Worm (Caenorhabditis elegans) whole organism, L1 larva: ENCODE measurements around the gene srx-43.

Source experiments
- C04F5.9 ChIP-seq: sonication (generic microtip); optimal IDR thresholded peaks from 2 replicates; lab custom pipeline; 2016; ENCODE audit warnings: missing genetic modification characterization, missing compliant biosample characterization
- C16A3.4 ChIP-seq: fragments of 150-350 bp; optimal IDR thresholded peaks from 2 replicates; lab custom pipeline; 2014; ENCODE audit warnings: missing biosample characterization, missing genetic modification characterization
- C34B4.2 ChIP-seq: sonication (generic microtip); optimal IDR thresholded peaks from 2 replicates; lab custom pipeline; 2017; ENCODE audit warnings: mild to moderate bottlenecking, missing genetic modification characterization, missing compliant biosample characterization
- aha-1 ChIP-seq: fragments of 150-350 bp; optimal IDR thresholded peaks from 2 replicates; lab custom pipeline; 2014; ENCODE audit warnings: missing biosample characterization, missing genetic modification characterization
- alr-1 ChIP-seq: fragments of 200-800 bp; sonication (Bioruptor generic); optimal IDR thresholded peaks from 2 replicates; lab custom pipeline; 2018; ENCODE audit warnings: borderline replicate concordance, mild to moderate bottlenecking, missing genetic modification characterization, missing compliant biosample characterization
- blmp-1 ChIP-seq: fragments of 150-350 bp; optimal IDR thresholded peaks from 2 replicates; lab custom pipeline; 2014; ENCODE audit warnings: missing biosample characterization, missing genetic modification characterization
- ceh-82 ChIP-seq, 3 experiments: fragments of 150-350 bp in 1 of 3; sonication (generic microtip) in 2 of 3; optimal IDR thresholded peaks; 2 replicates each; lab custom pipeline; 2014 to 2017; ENCODE audit warnings: missing biosample characterization in 3 of 3, missing genetic modification characterization in 3 of 3
- ceh-88 ChIP-seq: fragments of 200-800 bp; sonication (Bioruptor generic); IDR thresholded peaks from 2 replicates; pipeline ENCODE4 v1.3.6; 2022; ENCODE audit warnings: missing genetic modification characterization, missing compliant biosample characterization
- dpl-1 ChIP-seq, 3 experiments: fragments of 150-350 bp in 2 of 3; sonication (generic microtip) in 1 of 3; optimal IDR thresholded peaks; 2 replicates each; lab custom pipeline; 2014 to 2017; ENCODE audit warnings: missing biosample characterization in 3 of 3, missing genetic modification characterization in 3 of 3, missing genetic modification reagents in 3 of 3
- efl-1 ChIP-seq, 4 experiments: fragments of 150-350 bp; optimal IDR thresholded peaks in 3 of 4; peaks in 1 of 4; 1 replicate in 1 of 4; 2 replicates in 3 of 4; lab custom pipeline; 2014; ENCODE audit warnings: missing biosample characterization in 2 of 4, missing genetic modification characterization in 2 of 4, missing genetic modification reagents in 2 of 4
- efl-3 ChIP-seq: fragments of 200-800 bp; sonication (Bioruptor generic); optimal IDR thresholded peaks from 2 replicates; lab custom pipeline; 2018; ENCODE audit warnings: mild to moderate bottlenecking, missing genetic modification characterization, missing compliant biosample characterization
- egl-13 ChIP-seq: sonication (generic microtip); optimal IDR thresholded peaks from 2 replicates; lab custom pipeline; 2016; ENCODE audit warnings: missing genotype, missing genetic modification reagents, missing genetic modification characterization, missing compliant biosample characterization
- egl-27 ChIP-seq, 2 experiments: fragments of 150-350 bp in 1 of 2; sonication (generic microtip); optimal IDR thresholded peaks; 3 replicates each; lab custom pipeline; 2017 to 2018; ENCODE audit warnings: missing biosample characterization in 2 of 2, missing genetic modification characterization in 2 of 2, missing genetic modification reagents in 2 of 2
- elt-2 ChIP-seq: sonication (generic microtip); optimal IDR thresholded peaks from 2 replicates; lab custom pipeline; 2016; ENCODE audit warnings: missing genetic modification characterization, mild to moderate bottlenecking, inconsistent platforms, missing compliant biosample characterization, missing genetic modification reagents
- elt-3 ChIP-seq, 6 experiments: fragments of 150-350 bp in 1 of 6; sonication (generic microtip); optimal IDR thresholded peaks; 2 replicates each; lab custom pipeline; 2017 to 2018; ENCODE audit warnings: missing biosample characterization in 6 of 6, missing genetic modification characterization in 6 of 6, inconsistent platforms in 1 of 6
- ets-5 ChIP-seq: fragments of 200-800 bp; sonication (Bioruptor generic); IDR thresholded peaks from 2 replicates; pipeline ENCODE4 v1.3.6; 2022; ENCODE audit warnings: missing genetic modification characterization, missing compliant biosample characterization
- fkh-4 ChIP-seq: sonication (generic microtip); optimal IDR thresholded peaks from 2 replicates; lab custom pipeline; 2016; ENCODE audit warnings: missing compliant biosample characterization, missing genetic modification characterization, borderline replicate concordance
- fkh-8 ChIP-seq: sonication (generic microtip); optimal IDR thresholded peaks from 2 replicates; lab custom pipeline; 2016; ENCODE audit warnings: mild to moderate bottlenecking, missing genetic modification characterization, missing compliant biosample characterization
- fos-1 ChIP-seq: fragments of 150-350 bp; optimal IDR thresholded peaks from 2 replicates; lab custom pipeline; 2014; ENCODE audit warnings: missing biosample characterization, missing genetic modification characterization
- hlh-4 ChIP-seq: sonication (generic microtip); optimal IDR thresholded peaks from 2 replicates; lab custom pipeline; 2016; ENCODE audit warnings: mild to moderate bottlenecking, missing genetic modification characterization, missing compliant biosample characterization
- irx-1 ChIP-seq: sonication (generic microtip); optimal IDR thresholded peaks from 2 replicates; lab custom pipeline; 2016; ENCODE audit warnings: missing genetic modification characterization, missing compliant biosample characterization
- jun-1 ChIP-seq: fragments of 150-350 bp; optimal IDR thresholded peaks from 2 replicates; lab custom pipeline; 2014; ENCODE audit warnings: missing biosample characterization, missing genetic modification reagents, missing genetic modification characterization
- lin-14 ChIP-seq: fragments of 200-800 bp; sonication (Bioruptor generic); optimal IDR thresholded peaks from 2 replicates; lab custom pipeline; 2018; ENCODE audit warnings: mild to moderate bottlenecking, missing genetic modification characterization, moderate library complexity, missing compliant biosample characterization
- lin-15B ChIP-seq: fragments of 150-350 bp; sonication (generic microtip); optimal IDR thresholded peaks from 3 replicates; lab custom pipeline; 2014; ENCODE audit warnings: missing biosample characterization, missing genetic modification characterization
- lin-35 ChIP-seq, 2 experiments: fragments of 150-350 bp; optimal IDR thresholded peaks; 2 replicates each; lab custom pipeline; 2014; ENCODE audit warnings: missing biosample characterization in 2 of 2, missing genetic modification characterization in 2 of 2, missing genetic modification reagents in 2 of 2
- lin-39 ChIP-seq: fragments of 150-350 bp; optimal IDR thresholded peaks from 2 replicates; lab custom pipeline; 2014; ENCODE audit warnings: missing biosample characterization, missing genetic modification reagents, missing genetic modification characterization
- lsy-2 ChIP-seq, 2 experiments: fragments of 150-350 bp; optimal IDR thresholded peaks; 2 replicates each; lab custom pipeline; 2014; ENCODE audit warnings: missing biosample characterization in 2 of 2, missing genetic modification characterization in 2 of 2
- mdl-1 ChIP-seq, 2 experiments: fragments of 150-350 bp; optimal IDR thresholded peaks; 2 replicates each; lab custom pipeline; 2014 to 2017; ENCODE audit warnings: missing biosample characterization in 2 of 2, missing genetic modification characterization in 2 of 2, inconsistent platforms in 1 of 2
- mef-2 ChIP-seq: fragments of 150-350 bp; optimal IDR thresholded peaks from 2 replicates; lab custom pipeline; 2014; ENCODE audit warnings: missing biosample characterization, missing genetic modification characterization
- nhr-12 ChIP-seq: sonication (generic microtip); optimal IDR thresholded peaks from 2 replicates; lab custom pipeline; 2017; ENCODE audit warnings: missing biosample characterization, missing genetic modification characterization
- nhr-20 ChIP-seq: sonication (generic microtip); optimal IDR thresholded peaks from 2 replicates; lab custom pipeline; 2016; ENCODE audit warnings: mild to moderate bottlenecking, missing genetic modification characterization, missing compliant biosample characterization
- nhr-237 ChIP-seq: fragments of 150-350 bp; optimal IDR thresholded peaks from 2 replicates; lab custom pipeline; 2014; ENCODE audit warnings: missing biosample characterization, missing genetic modification characterization
- nhr-28 ChIP-seq: fragments of 150-350 bp; optimal IDR thresholded peaks from 2 replicates; lab custom pipeline; 2014; ENCODE audit warnings: missing biosample characterization, missing genetic modification characterization
- nhr-47 ChIP-seq: sonication (generic microtip); optimal IDR thresholded peaks from 2 replicates; lab custom pipeline; 2016; ENCODE audit warnings: mild to moderate bottlenecking, missing genetic modification characterization, moderate library complexity, missing compliant biosample characterization
- nhr-76 ChIP-seq: sonication (generic microtip); optimal IDR thresholded peaks from 2 replicates; lab custom pipeline; 2017; ENCODE audit warnings: missing biosample characterization, missing genetic modification characterization
- nhr-77 ChIP-seq: fragments of 150-350 bp; optimal IDR thresholded peaks from 2 replicates; lab custom pipeline; 2014; ENCODE audit warnings: missing biosample characterization, missing genetic modification characterization
- nhr-85 ChIP-seq: sonication (generic microtip); peaks from one replicate; lab custom pipeline; 2016; ENCODE audit warnings: missing genetic modification characterization, inconsistent platforms, missing compliant biosample characterization
- nhr-90 ChIP-seq: sonication (generic microtip); optimal IDR thresholded peaks from 2 replicates; lab custom pipeline; 2016; ENCODE audit warnings: mild to moderate bottlenecking, missing genetic modification characterization, missing compliant biosample characterization; ENCODE audit not compliant: poor library complexity
- pag-3 ChIP-seq: sonication (generic microtip); optimal IDR thresholded peaks from 2 replicates; lab custom pipeline; 2017; ENCODE audit warnings: missing genetic modification characterization, mild to moderate bottlenecking, missing compliant biosample characterization, antibody characterized with exemption, borderline replicate concordance; ENCODE audit not compliant: insufficient read depth
- pax-3 ChIP-seq: fragments of 200-800 bp; sonication (Bioruptor generic); optimal IDR thresholded peaks from 2 replicates; lab custom pipeline; 2018; ENCODE audit warnings: mild to moderate bottlenecking, missing genetic modification characterization, moderate library complexity, missing compliant biosample characterization
- rnt-1 ChIP-seq: sonication (generic microtip); optimal IDR thresholded peaks from 2 replicates; lab custom pipeline; 2016; ENCODE audit warnings: mild to moderate bottlenecking, missing genetic modification characterization, moderate library complexity, missing compliant biosample characterization
- skn-1 ChIP-seq: fragments of 150-350 bp; optimal IDR thresholded peaks from 2 replicates; lab custom pipeline; 2014; ENCODE audit warnings: missing biosample characterization, missing genetic modification characterization
- sox-4 ChIP-seq: sonication (generic microtip); optimal IDR thresholded peaks from 2 replicates; lab custom pipeline; 2016; ENCODE audit warnings: missing genetic modification characterization, missing compliant biosample characterization
- swsn-7 ChIP-seq: sonication (generic microtip); optimal IDR thresholded peaks from 2 replicates; lab custom pipeline; 2016; ENCODE audit warnings: missing genetic modification characterization, missing compliant biosample characterization
- tlp-1 ChIP-seq: fragments of 150-350 bp; optimal IDR thresholded peaks from 2 replicates; lab custom pipeline; 2014; ENCODE audit warnings: missing biosample characterization, missing genetic modification characterization
- unc-130 ChIP-seq: fragments of 150-350 bp; optimal IDR thresholded peaks from 2 replicates; lab custom pipeline; 2017; ENCODE audit warnings: missing biosample characterization, missing genetic modification characterization, inconsistent platforms
- unc-30 ChIP-seq: sonication (generic microtip); optimal IDR thresholded peaks from 2 replicates; lab custom pipeline; 2017; ENCODE audit warnings: missing biosample characterization, missing genetic modification characterization
- unc-86 ChIP-seq: sonication (generic microtip); optimal IDR thresholded peaks from 2 replicates; lab custom pipeline; 2016; ENCODE audit warnings: missing genetic modification characterization, missing compliant biosample characterization
- unc-98 ChIP-seq: fragments of 200-800 bp; sonication (Bioruptor generic); IDR thresholded peaks from 2 replicates; pipeline ENCODE4 v1.3.6; 2022; ENCODE audit warnings: missing genetic modification characterization, missing compliant biosample characterization
- xbp-1 ChIP-seq: sonication (generic microtip); optimal IDR thresholded peaks from 2 replicates; lab custom pipeline; 2016; ENCODE audit warnings: missing genetic modification characterization, missing compliant biosample characterization
- ztf-11 ChIP-seq, 2 experiments: sonication (generic microtip); optimal IDR thresholded peaks; 2 replicates each; lab custom pipeline; 2016 to 2017; ENCODE audit warnings: missing genetic modification characterization in 2 of 2, missing biosample characterization in 1 of 2, missing compliant biosample characterization in 1 of 2
- ztf-4 ChIP-seq: fragments of 150-350 bp; optimal IDR thresholded peaks from 2 replicates; lab custom pipeline; 2014; ENCODE audit warnings: missing biosample characterization, missing genetic modification characterization

srx-43 gene

DNA sequence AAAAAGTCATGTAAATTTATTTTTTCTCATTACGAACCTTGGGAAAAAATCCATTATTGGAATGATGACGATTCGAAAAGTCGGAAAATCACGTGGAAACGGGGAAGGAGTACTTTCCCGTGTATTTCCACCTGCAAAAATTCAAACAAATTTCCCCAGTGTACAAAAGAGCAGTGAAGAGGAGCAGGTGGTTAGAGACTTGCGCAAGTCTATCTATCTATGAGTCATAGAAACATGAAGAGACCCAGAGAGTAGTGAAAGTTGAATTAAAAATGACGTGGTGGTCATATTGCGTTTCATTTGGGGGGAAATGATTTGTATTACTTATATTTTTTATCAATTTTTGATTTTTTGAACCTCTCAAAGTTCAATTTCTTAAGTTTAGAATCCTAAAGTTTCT lies 17.3 kb upstream of the srx-43 start, which contains the start of gene nhr-50:
Gene nhr-50 (minus strand): TSS at position 199 of the 400 bp plus-strand sequence.
- TF ChIP-seq C04F5.9 (no peak), lsy-2 (tag; optimal IDR thresholded peaks at IDR 0.05; lab: Kevin White, UChicago) (peak; percentile 2 to 43), nhr-47 (peak; percentile 61), nhr-85 (tag; lab: Kevin White, UChicago) (peak; percentile 85), nhr-76 (tag; lab: Kevin White, UChicago) (no peak), ztf-4 (tag; lab: Kevin White, UChicago) (no peak), mdl-1 (tag; optimal IDR thresholded peaks at IDR 0.05; lab: Kevin White, UChicago) (peak in 1 of 2 experiments; percentile 53), elt-2 (peak; percentile 83), sox-4 (tag; lab: Kevin White, UChicago) (peak; percentile 7), pax-3 (tag; lab: Kevin White, UChicago) (peak; percentile 36), egl-27 (tag; optimal IDR thresholded peaks at IDR 0.05; lab: Kevin White, UChicago) (peak in 1 of 2 experiments; percentile 26), blmp-1 (tag; lab: Kevin White, UChicago) (peak; percentile 88), nhr-237 (peak; percentile 18), ceh-88 (no peak), egl-13 (tag; lab: Kevin White, UChicago) (no peak), skn-1 (tag; lab: Kevin White, UChicago) (peak; percentile 69), nhr-20 (tag; lab: Kevin White, UChicago) (peak; percentile 70), irx-1 (no peak), swsn-7 (tag; lab: Kevin White, UChicago) (peak; percentile 36), nhr-77 (tag; lab: Kevin White, UChicago) (peak; percentile 51), fkh-8 (tag; lab: Kevin White, UChicago) (peak; percentile 88), ets-5 (GFP tag; lab: Robert Waterston, UW) (no peak), hlh-4 (tag; lab: Kevin White, UChicago) (peak; percentile 80), fos-1 (tag; lab: Kevin White, UChicago) (peak; percentile 91), mef-2 (no peak), unc-86 (tag; lab: Kevin White, UChicago) (no peak), C16A3.4 (tag; lab: Kevin White, UChicago) (no peak), lin-14 (GFP tag; lab: Kevin White, UChicago) (peak; percentile 84), C34B4.2 (tag; lab: Kevin White, UChicago) (no peak), elt-3 (tag; optimal IDR thresholded peaks at IDR 0.05; lab: Kevin White, UChicago) (peak in 1 of 6 experiments; percentile 21), lin-15B (tag; lab: Kevin White, UChicago) (no peak), efl-1 (optimal IDR thresholded peaks at IDR 0.05; lab: Kevin White, UChicago) (peak; percentile 28 to 36), efl-1 (GFP tag; optimal IDR thresholded peaks at IDR 0.05 in 1 of 2; lab: Kevin White, UChicago) (peak; percentile 15 to 95), ztf-11 (tag; optimal IDR thresholded peaks at IDR 0.05; lab: Kevin White, UChicago) (no peak), lin-35 (GFP tag; optimal IDR thresholded peaks at IDR 0.05; lab: Kevin White, UChicago) (peak; percentile 13 to 27), dpl-1 (GFP tag; optimal IDR thresholded peaks at IDR 0.05; lab: Kevin White, UChicago) (peak in 1 of 3 experiments; percentile 30), rnt-1 (tag; lab: Kevin White, UChicago) (peak; percentile 10), aha-1 (tag; lab: Kevin White, UChicago) (no peak), unc-98 (GFP tag; lab: Robert Waterston, UW) (no peak), fkh-4 (tag; lab: Kevin White, UChicago) (no peak), unc-30 (tag; lab: Kevin White, UChicago) (no peak), unc-130 (tag; lab: Kevin White, UChicago) (no peak), pag-3 (no peak), efl-3 (no peak), nhr-12 (tag; lab: Kevin White, UChicago) (no peak), nhr-90 (tag; lab: Kevin White, UChicago) (peak; percentile 36), lin-39 (no peak), tlp-1 (tag; lab: Kevin White, UChicago) (no peak), ceh-82 (tag; optimal IDR thresholded peaks at IDR 0.05; lab: Kevin White, UChicago) (peak in 2 of 3 experiments; percentile 16 to 49), xbp-1 (tag; lab: Kevin White, UChicago) (peak; percentile 17), nhr-28 (tag; lab: Kevin White, UChicago) (no peak), jun-1 (peak; percentile 93), alr-1 (tag; lab: Kevin White, UChicago) (no peak)
